Worm (Caenorhabditis elegans) whole organism, L3 larva: ENCODE data around the gene K08F4.5.

Experiments used
- R02D3.7 ChIP-seq: fragments of 150-350 bp; optimal IDR thresholded peaks from 2 replicates; lab custom pipeline; 2014; ENCODE audit warnings: missing biosample characterization, missing genetic modification characterization
- ceh-16 ChIP-seq: sonication (generic microtip); optimal IDR thresholded peaks from 2 replicates; lab custom pipeline; 2017; ENCODE audit warnings: missing biosample characterization, missing genetic modification characterization
- ceh-28 ChIP-seq: fragments of 150-350 bp; optimal IDR thresholded peaks from 2 replicates; lab custom pipeline; 2014; ENCODE audit warnings: missing biosample characterization, missing genetic modification reagents, missing genetic modification characterization
- ceh-82 ChIP-seq: fragments of 150-350 bp; optimal IDR thresholded peaks from 2 replicates; lab custom pipeline; 2014; ENCODE audit warnings: missing biosample characterization, missing genetic modification characterization
- egl-27 ChIP-seq: sonication (generic microtip); optimal IDR thresholded peaks from 4 replicates; lab custom pipeline; 2017; ENCODE audit warnings: missing biosample characterization, missing genetic modification reagents, missing genetic modification characterization
- egl-5 ChIP-seq: fragments of 150-350 bp; optimal IDR thresholded peaks from 2 replicates; lab custom pipeline; 2017; ENCODE audit warnings: missing biosample characterization, missing genetic modification reagents, missing genetic modification characterization, inconsistent platforms
- elt-1 ChIP-seq: fragments of 150-350 bp; optimal IDR thresholded peaks from 2 replicates; lab custom pipeline; 2014; ENCODE audit warnings: missing biosample characterization, missing genetic modification characterization
- elt-2 ChIP-seq: sonication (generic microtip); optimal IDR thresholded peaks from 2 replicates; lab custom pipeline; 2016; ENCODE audit warnings: missing genetic modification reagents, mild to moderate bottlenecking, missing genetic modification characterization, missing compliant biosample characterization
- eor-1 ChIP-seq, 2 experiments: fragments of 150-350 bp; optimal IDR thresholded peaks; 2 replicates each; lab custom pipeline; 2014 to 2018; ENCODE audit warnings: missing biosample characterization in 2 of 2, missing genetic modification characterization in 2 of 2
- fkh-10 ChIP-seq: sonication (generic microtip); optimal IDR thresholded peaks from 2 replicates; lab custom pipeline; 2017; ENCODE audit warnings: missing biosample characterization, missing genetic modification reagents, missing genetic modification characterization
- fkh-2 ChIP-seq: fragments of 150-350 bp; optimal IDR thresholded peaks from 2 replicates; lab custom pipeline; 2014; ENCODE audit warnings: missing biosample characterization, missing genetic modification reagents, missing genetic modification characterization
- fos-1 ChIP-seq: fragments of 150-350 bp; optimal IDR thresholded peaks from 2 replicates; lab custom pipeline; 2014; ENCODE audit warnings: missing biosample characterization, missing genetic modification characterization
- hmg-11 ChIP-seq: sonication (generic microtip); optimal IDR thresholded peaks from 2 replicates; lab custom pipeline; 2016; ENCODE audit warnings: missing genetic modification characterization, missing compliant biosample characterization
- lin-15B ChIP-seq: fragments of 150-350 bp; optimal IDR thresholded peaks from 2 replicates; lab custom pipeline; 2014; ENCODE audit warnings: missing biosample characterization, missing genetic modification characterization
- lin-39 ChIP-seq: fragments of 150-350 bp; optimal IDR thresholded peaks from 2 replicates; lab custom pipeline; 2018; ENCODE audit warnings: missing biosample characterization, missing genetic modification reagents, missing genetic modification characterization
- lsy-12 ChIP-seq: sonication (generic microtip); optimal IDR thresholded peaks from 2 replicates; lab custom pipeline; 2016; ENCODE audit warnings: mild to moderate bottlenecking, missing genetic modification characterization, missing compliant biosample characterization
- mdl-1 ChIP-seq: fragments of 150-350 bp; optimal IDR thresholded peaks from 2 replicates; lab custom pipeline; 2014; ENCODE audit warnings: missing biosample characterization, missing genetic modification characterization
- mml-1 ChIP-seq: fragments of 150-350 bp; sonication (generic microtip); optimal IDR thresholded peaks from 3 replicates; lab custom pipeline; 2014; ENCODE audit warnings: missing biosample characterization, missing genetic modification characterization
- nfya-1 ChIP-seq: sonication (generic microtip); optimal IDR thresholded peaks from 2 replicates; lab custom pipeline; 2017; ENCODE audit warnings: missing genetic modification characterization, mild to moderate bottlenecking, missing compliant biosample characterization, antibody characterized with exemption, moderate library complexity; ENCODE audit not compliant: insufficient read depth
- nhr-11 ChIP-seq: fragments of 150-350 bp; optimal IDR thresholded peaks from 2 replicates; lab custom pipeline; 2014; ENCODE audit warnings: missing biosample characterization, missing genetic modification characterization
- nhr-12 ChIP-seq: fragments of 150-350 bp; optimal IDR thresholded peaks from 2 replicates; lab custom pipeline; 2014; ENCODE audit warnings: missing biosample characterization, missing genetic modification characterization
- nhr-23 ChIP-seq: fragments of 150-350 bp; optimal IDR thresholded peaks from 2 replicates; lab custom pipeline; 2014; ENCODE audit warnings: missing biosample characterization, missing genetic modification reagents, missing genetic modification characterization
- nhr-237 ChIP-seq: fragments of 150-350 bp; optimal IDR thresholded peaks from 2 replicates; lab custom pipeline; 2014; ENCODE audit warnings: missing biosample characterization, missing genetic modification characterization
- nhr-25 ChIP-seq: sonication (generic microtip); optimal IDR thresholded peaks from 2 replicates; lab custom pipeline; 2017; ENCODE audit warnings: missing biosample characterization, missing genetic modification characterization
- nhr-28 ChIP-seq: fragments of 150-350 bp; optimal IDR thresholded peaks from 2 replicates; lab custom pipeline; 2014; ENCODE audit warnings: missing biosample characterization, missing genetic modification characterization
- nhr-43 ChIP-seq: sonication (generic microtip); optimal IDR thresholded peaks from 2 replicates; lab custom pipeline; 2016; ENCODE audit warnings: mild to moderate bottlenecking, missing genetic modification characterization, missing compliant biosample characterization; ENCODE audit not compliant: poor library complexity, severe bottlenecking
- nhr-76 ChIP-seq: fragments of 150-350 bp; sonication (generic microtip); optimal IDR thresholded peaks from 5 replicates; lab custom pipeline; 2014; ENCODE audit warnings: missing biosample characterization, missing genetic modification characterization
- nhr-77 ChIP-seq: fragments of 150-350 bp; optimal IDR thresholded peaks from 2 replicates; lab custom pipeline; 2014; ENCODE audit warnings: missing biosample characterization, missing genetic modification characterization
- pha-4 ChIP-seq: fragments of 150-350 bp; optimal IDR thresholded peaks from 2 replicates; lab custom pipeline; 2014; ENCODE audit warnings: missing biosample characterization, missing genetic modification reagents, missing genetic modification characterization
- sea-2 ChIP-seq: fragments of 150-350 bp; sonication (generic microtip); optimal IDR thresholded peaks from 4 replicates; lab custom pipeline; 2014; ENCODE audit warnings: missing biosample characterization, missing genetic modification reagents, missing genetic modification characterization
- snpc-4 ChIP-seq: fragments of 150-350 bp; optimal IDR thresholded peaks from 2 replicates; lab custom pipeline; 2014; ENCODE audit warnings: missing biosample characterization, missing genetic modification characterization
- tbx-2 ChIP-seq: sonication (generic microtip); optimal IDR thresholded peaks from 2 replicates; lab custom pipeline; 2016; ENCODE audit warnings: mild to moderate bottlenecking, missing genetic modification characterization, missing compliant biosample characterization
- unc-39 ChIP-seq: sonication (generic microtip); optimal IDR thresholded peaks from 4 replicates; lab custom pipeline; 2017; ENCODE audit warnings: missing biosample characterization, missing genetic modification characterization
- zag-1 ChIP-seq: fragments of 150-350 bp; optimal IDR thresholded peaks from 2 replicates; lab custom pipeline; 2014; ENCODE audit warnings: missing biosample characterization, missing genetic modification characterization
- ztf-11 ChIP-seq: fragments of 150-350 bp; optimal IDR thresholded peaks from 2 replicates; lab custom pipeline; 2014; ENCODE audit warnings: missing biosample characterization, missing genetic modification characterization
- ztf-4 ChIP-seq: fragments of 150-350 bp; optimal IDR thresholded peaks from 2 replicates; lab custom pipeline; 2014; ENCODE audit warnings: missing biosample characterization, missing genetic modification characterization

The K08F4.5 gene

DNA sequence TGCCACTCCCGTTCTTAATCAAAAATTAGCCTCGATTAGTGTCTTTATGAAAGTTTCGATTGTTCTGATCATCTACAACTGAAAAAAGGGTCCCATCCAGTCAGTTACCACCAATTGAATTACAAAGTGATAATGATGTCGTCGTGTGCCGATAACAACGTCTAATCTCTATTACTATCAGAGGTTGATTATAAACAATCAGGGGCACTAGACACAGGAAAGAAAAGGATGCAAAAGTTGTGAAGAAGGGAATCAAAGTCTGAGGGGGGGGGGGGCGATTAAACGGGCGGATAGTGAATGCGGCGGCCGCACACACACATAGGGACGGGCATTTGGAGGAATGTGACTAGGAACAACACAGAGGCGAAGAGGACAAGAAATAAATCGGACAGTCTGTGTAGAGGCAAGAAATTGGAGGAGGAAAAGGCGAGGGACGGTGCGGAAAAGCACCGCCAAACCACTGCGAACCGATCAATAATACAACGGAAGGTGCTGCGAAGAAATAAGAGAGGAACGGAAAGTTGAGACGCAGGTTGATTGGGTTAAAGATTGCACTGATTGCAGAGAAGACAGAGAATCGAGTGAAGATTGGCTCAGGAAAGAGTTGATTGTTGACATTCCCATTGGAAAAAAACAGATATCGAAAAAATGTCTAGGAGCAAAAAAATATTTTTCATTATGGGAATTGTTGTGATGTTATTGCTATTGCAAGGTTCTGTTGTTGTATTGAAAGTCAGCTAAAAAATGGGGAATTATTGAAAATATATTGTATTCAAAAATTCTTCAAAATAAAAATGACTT, 39.4 kb upstream of the K08F4.5 start:
- TF ChIP-seq nfya-1 (tag; lab: Kevin White, UChicago), result peak; percentile 29
- peak; percentile 24 for TF ChIP-seq ceh-28
- TF ChIP-seq pha-4 (tag; lab: Kevin White, UChicago), result peak; percentile 56
- no peak for TF ChIP-seq mml-1
- TF ChIP-seq hmg-11 (tag; lab: Kevin White, UChicago), result peak; percentile 37
- TF ChIP-seq nhr-25, result peak; percentile 16
- peak; percentile 45 for TF ChIP-seq elt-2 (tag; lab: Kevin White, UChicago)
- no peak for TF ChIP-seq R02D3.7 (tag; lab: Kevin White, UChicago)

DNA sequence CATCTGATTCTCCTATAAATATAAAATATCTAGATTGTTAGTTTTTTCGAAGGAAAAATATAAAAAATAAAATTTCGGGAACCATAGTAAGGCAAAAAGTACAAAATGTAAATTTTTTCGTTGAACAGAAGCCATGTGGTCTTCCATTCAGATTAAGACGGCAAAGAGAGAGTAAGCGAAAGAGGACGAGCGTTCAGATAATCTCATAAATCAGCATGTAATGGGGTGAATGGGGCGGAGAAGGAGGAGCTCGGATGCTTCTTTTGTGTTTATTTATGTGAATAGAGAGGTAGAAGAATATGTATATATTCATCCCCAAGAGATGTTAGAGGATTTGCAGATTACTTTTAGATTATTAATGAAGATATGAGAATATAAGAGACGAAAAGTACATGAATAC, 38.6 kb upstream of the K08F4.5 start, which contains the start of gene pxf-1:
TSS of gene pxf-1 (minus strand) at position 14 of the 400 bp plus-strand sequence.
- TF ChIP-seq egl-5 (tag; lab: Kevin White, UChicago) (peak; percentile 52), fos-1 (tag; lab: Kevin White, UChicago) (no peak), snpc-4 (tag; lab: Kevin White, UChicago) (no peak), tbx-2 (tag; lab: Kevin White, UChicago) (no peak), ztf-4 (tag; lab: Kevin White, UChicago) (no peak), ceh-82 (tag; lab: Kevin White, UChicago) (no peak), zag-1 (tag; lab: Kevin White, UChicago) (no peak)

DNA sequence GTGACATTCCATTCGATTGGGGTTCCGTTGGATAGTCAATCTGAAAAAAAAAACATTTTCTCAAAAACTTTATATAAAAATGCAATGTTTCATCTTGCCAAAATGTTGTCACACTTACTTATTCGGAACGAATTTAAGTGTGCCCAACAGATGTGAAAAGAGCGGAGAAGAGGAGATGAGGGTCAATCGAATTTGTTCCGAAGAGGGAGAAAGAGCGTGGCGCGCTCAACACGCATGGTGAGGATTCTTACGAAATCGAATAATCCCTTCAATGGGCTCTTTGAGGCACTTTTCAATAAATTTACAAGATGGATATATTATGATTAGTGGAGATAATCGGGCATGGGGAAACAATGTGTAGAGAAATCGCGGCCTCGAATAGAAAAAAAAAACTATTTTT, 35.1 kb upstream of the K08F4.5 start:
- TF ChIP-seq fkh-10 (GFP tag; lab: Kevin White, UChicago) (peak; percentile 93), fkh-2 (no peak)

DNA sequence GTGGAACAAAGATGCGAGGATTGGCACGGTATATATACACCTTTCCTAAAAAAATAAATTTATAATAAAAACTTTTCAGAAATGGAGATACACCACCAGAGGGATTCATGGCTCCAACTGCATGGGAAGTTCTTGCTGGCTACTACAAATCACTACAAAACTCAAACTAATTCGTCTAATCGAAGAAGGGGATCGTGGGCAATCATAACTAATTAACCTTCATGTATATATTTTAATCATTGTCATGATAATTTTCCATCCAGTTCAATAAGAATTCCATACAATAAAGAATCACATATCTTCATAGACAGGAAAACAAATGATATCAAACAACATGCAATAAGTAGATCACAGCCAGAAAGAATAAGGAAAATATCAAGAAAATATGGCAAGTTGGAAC, 28.4 kb upstream of the K08F4.5 start:
- TF ChIP-seq ztf-11 (tag; lab: Kevin White, UChicago) (no peak), nhr-43 (tag; lab: Kevin White, UChicago) (no peak), nhr-237 (tag; lab: Kevin White, UChicago) (no peak), lsy-12 (tag; lab: Kevin White, UChicago) (no peak), zag-1 (tag; lab: Kevin White, UChicago) (no peak), unc-39 (no peak)

DNA sequence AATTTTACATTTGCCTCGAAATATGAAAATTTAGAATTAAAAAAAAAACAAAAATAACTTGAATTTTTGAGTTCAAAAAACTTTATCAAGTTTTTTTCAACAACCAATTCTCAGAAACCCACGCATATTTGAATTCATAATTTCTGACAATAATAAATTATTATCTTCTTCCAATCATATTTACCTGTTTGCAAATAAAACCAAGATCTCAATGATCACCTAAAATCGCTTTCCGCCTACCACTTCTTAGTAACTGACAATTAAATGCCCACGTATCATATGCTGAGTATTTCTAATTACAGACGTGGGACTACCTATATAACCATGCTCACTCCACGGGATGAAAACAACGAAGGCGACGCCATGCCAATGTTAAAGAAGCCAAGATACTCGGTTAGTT, 26.0 kb upstream of the K08F4.5 start, which contains the start of gene pps-1:
TSS of gene pps-1 (plus strand) at position 301 of the 400 bp plus-strand sequence.
- no peak for TF ChIP-seq nhr-11
- TF ChIP-seq eor-1 (tag; optimal IDR thresholded peaks at IDR 0.05; lab: Kevin White, UChicago), result no peak
- no peak for TF ChIP-seq lin-15B (tag; lab: Kevin White, UChicago)
- no peak for TF ChIP-seq nhr-237 (tag; lab: Kevin White, UChicago)
- TF ChIP-seq fkh-2, result no peak
- TF ChIP-seq ceh-82 (tag; lab: Kevin White, UChicago), result no peak
- no peak for TF ChIP-seq elt-1 (tag; lab: Kevin White, UChicago)
- TF ChIP-seq ceh-16, result no peak
- TF ChIP-seq nhr-76 (tag; lab: Kevin White, UChicago), result no peak
- TF ChIP-seq nhr-12 (tag; lab: Kevin White, UChicago), result no peak
- no peak for TF ChIP-seq nhr-28 (tag; lab: Kevin White, UChicago)

DNA sequence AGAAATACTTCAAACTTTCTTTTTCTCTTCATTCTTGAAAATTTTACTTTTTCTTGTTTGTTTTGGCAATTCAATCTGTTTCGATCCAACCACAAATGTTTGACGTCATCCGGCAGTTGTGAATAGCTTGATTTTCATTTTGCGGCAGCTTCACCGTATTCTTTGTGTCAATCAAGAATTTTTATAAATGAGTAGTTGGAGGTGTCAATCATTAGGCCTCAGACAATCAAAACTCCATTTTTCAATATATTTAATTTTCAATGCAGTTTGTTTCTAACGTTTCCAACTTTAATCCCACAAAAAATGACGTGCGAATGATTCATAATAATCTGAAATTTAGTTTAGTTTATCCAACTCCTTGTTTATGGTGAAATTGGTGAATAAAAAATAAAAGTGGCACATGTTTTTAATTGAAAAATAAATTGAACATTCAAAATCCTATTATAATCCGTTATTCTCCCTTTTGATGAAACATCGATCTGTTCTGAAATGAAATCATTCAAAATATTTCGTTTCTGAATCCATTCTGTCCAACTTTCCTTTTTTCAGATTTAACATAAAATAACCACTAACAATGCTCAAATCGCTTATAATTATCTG, 21.9 kb upstream of the K08F4.5 start, which contains the start of gene ttr-53:
TSS of gene ttr-53 (plus strand) at position 550 of the 600 bp plus-strand sequence.
- TF ChIP-seq zag-1 (tag; lab: Kevin White, UChicago) (no peak), mdl-1 (tag; lab: Kevin White, UChicago) (no peak), nhr-77 (no peak), nhr-23 (tag; lab: Kevin White, UChicago) (no peak), ztf-4 (tag; lab: Kevin White, UChicago) (no peak), nhr-237 (tag; lab: Kevin White, UChicago) (no peak), egl-27 (tag; lab: Kevin White, UChicago) (no peak), pha-4 (tag; lab: Kevin White, UChicago) (no peak), fkh-2 (no peak), fos-1 (tag; lab: Kevin White, UChicago) (no peak), R02D3.7 (tag; lab: Kevin White, UChicago) (no peak), sea-2 (GFP tag; lab: Kevin White, UChicago) (no peak), lin-39 (tag; lab: Kevin White, UChicago) (no peak), lsy-12 (tag; lab: Kevin White, UChicago) (no peak)
